Worm (Caenorhabditis elegans) whole organism, midembryonic: ENCODE data around the gene T24C2.3.

Source experiments
- T22C8.4 ChIP-seq: fragments of 200-800 bp; sonication (Bioruptor generic); IDR thresholded peaks from 2 replicates; pipeline ENCODE4 v1.3.6; 2022; ENCODE audit warnings: missing genetic modification characterization, missing compliant biosample characterization
- cog-1 ChIP-seq: sonication (generic microtip); optimal IDR thresholded peaks from 2 replicates; lab custom pipeline; 2016; ENCODE audit warnings: missing genetic modification characterization, missing compliant biosample characterization
- flt-1 ChIP-seq: fragments of 200-800 bp; sonication (Bioruptor generic); IDR thresholded peaks from 2 replicates; pipeline ENCODE4 v1.3.6; 2022; ENCODE audit warnings: missing genetic modification characterization, missing compliant biosample characterization
- klf-2 ChIP-seq: fragments of 200-800 bp; sonication (Bioruptor generic); conservative IDR thresholded peaks from 2 replicates; pipeline ENCODE4 v1.3.6; 2022; ENCODE audit warnings: missing genetic modification reagents, missing genetic modification characterization, missing compliant biosample characterization
- ref-1 ChIP-seq: fragments of 200-800 bp; sonication (Bioruptor generic); conservative IDR thresholded peaks from 2 replicates; pipeline ENCODE4 v1.3.6; 2022; ENCODE audit warnings: missing genetic modification reagents, missing genetic modification characterization, missing compliant biosample characterization
- tab-1 ChIP-seq: fragments of 200-800 bp; sonication (Bioruptor generic); IDR thresholded peaks from 2 replicates; pipeline ENCODE4 v1.3.6; 2022; ENCODE audit warnings: missing genetic modification characterization, missing compliant biosample characterization
- ztf-23 ChIP-seq: fragments of 200-800 bp; sonication (Bioruptor generic); IDR thresholded peaks from 2 replicates; pipeline ENCODE4 v1.3.6; 2022; ENCODE audit warnings: missing genetic modification reagents, missing genetic modification characterization, missing compliant biosample characterization
- ztf-29 ChIP-seq: fragments of 200-800 bp; sonication (Bioruptor generic); IDR thresholded peaks from 2 replicates; pipeline ENCODE4 v1.3.6; 2022; ENCODE audit warnings: missing genetic modification reagents, missing genetic modification characterization, missing compliant biosample characterization

- no peak for TF ChIP-seq T22C8.4
- TF ChIP-seq flt-1 (GFP tag; lab: Robert Waterston, UW) = no peak
- TF ChIP-seq cog-1 = no peak
- TF ChIP-seq klf-2 (GFP tag; lab: Robert Waterston, UW) = no peak
- TF ChIP-seq ref-1 (GFP tag; lab: Robert Waterston, UW) = no peak
- TF ChIP-seq ztf-29 = no peak
- TF ChIP-seq ztf-23 (GFP tag; lab: Robert Waterston, UW) = no peak
- TF ChIP-seq tab-1 (GFP tag; lab: Robert Waterston, UW) = no peak
Observed at ce11 chrX:14543224-14543623, at the start of gene T24C2.3.
